Fruit fly (Drosophila melanogaster): ENCODE data around the gene CG17111.

DNA sequence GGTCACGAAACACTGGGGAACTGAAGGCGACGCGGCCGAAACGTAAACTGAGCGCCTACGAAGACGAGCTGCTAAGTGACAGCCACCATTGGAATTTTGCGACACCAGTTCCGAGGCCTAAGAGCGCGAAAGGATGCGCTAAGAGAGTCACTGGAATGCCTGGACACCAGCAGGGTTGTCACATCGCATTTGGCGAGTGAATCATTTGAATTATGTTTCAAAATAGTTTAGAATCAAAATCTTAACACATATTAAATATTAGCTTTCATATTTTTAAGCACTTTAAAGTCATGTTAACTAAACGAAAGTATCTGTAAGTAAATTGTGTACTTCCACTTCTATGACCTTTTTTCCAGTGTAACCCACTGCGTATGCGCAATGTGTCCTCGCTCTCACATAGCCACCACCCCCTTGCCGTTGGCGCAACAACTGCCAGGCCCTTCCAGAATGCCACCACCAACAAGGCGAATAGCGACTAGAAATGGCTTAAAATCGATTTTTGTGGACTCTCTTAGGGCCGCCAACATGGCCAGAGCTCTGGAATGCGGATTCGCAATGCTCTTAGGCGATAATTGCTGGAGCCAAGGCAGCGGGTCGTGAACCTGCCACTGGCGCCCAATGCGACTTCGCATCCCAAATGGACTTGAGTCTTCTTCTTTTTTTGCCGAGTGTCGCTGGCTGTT, 45.8 kb upstream of the CG17111 start, which contains the start of gene Cow:
- TF ChIP-seq h (optimal IDR thresholded peaks at IDR 0.05) (no peak), Sin3A (optimal IDR thresholded peaks at IDR 0.05) (no peak), psq (optimal IDR thresholded peaks at IDR 0.05) (no peak), Myc (optimal IDR thresholded peaks at IDR 0.05) (no peak), insv (optimal IDR thresholded peaks at IDR 0.05) (no peak), ttk (optimal IDR thresholded peaks at IDR 0.05) (no peak)
